Worm (Caenorhabditis elegans) whole organism, late embryonic: ENCODE results near the gene cux-7.

Experiments used
- C38D4.7 ChIP-seq: fragments of 200-800 bp; sonication (Bioruptor generic); optimal IDR thresholded peaks from 2 replicates; lab custom pipeline; 2018; ENCODE audit warnings: mild to moderate bottlenecking, missing genetic modification characterization, moderate library complexity, missing compliant biosample characterization
- F13H6.1 ChIP-seq: sonication (generic microtip); optimal IDR thresholded peaks from 2 replicates; lab custom pipeline; 2016; ENCODE audit warnings: missing genetic modification characterization, missing compliant biosample characterization
- T23F11.4 ChIP-seq: fragments of 200-800 bp; sonication (Bioruptor generic); optimal IDR thresholded peaks from 2 replicates; lab custom pipeline; 2018; ENCODE audit warnings: mild to moderate bottlenecking, missing genetic modification characterization, missing compliant biosample characterization
- ahr-1 ChIP-seq: sonication (generic microtip); optimal IDR thresholded peaks from 2 replicates; lab custom pipeline; 2016; ENCODE audit warnings: missing genetic modification characterization, missing compliant biosample characterization
- ama-1 ChIP-seq: fragments of 150-350 bp; optimal IDR thresholded peaks from 2 replicates; lab custom pipeline; 2014
- ceh-18 ChIP-seq: sonication (generic microtip); optimal IDR thresholded peaks from 2 replicates; lab custom pipeline; 2016; ENCODE audit warnings: missing genetic modification characterization, missing compliant biosample characterization
- ceh-19 ChIP-seq: fragments of 200-800 bp; sonication (Bioruptor generic); optimal IDR thresholded peaks from 2 replicates; lab custom pipeline; 2018; ENCODE audit warnings: mild to moderate bottlenecking, missing genetic modification characterization, missing compliant biosample characterization
- ceh-2 ChIP-seq: sonication (generic microtip); optimal IDR thresholded peaks from 2 replicates; lab custom pipeline; 2016; ENCODE audit warnings: missing genotype, missing genetic modification characterization, missing compliant biosample characterization
- ceh-22 ChIP-seq: sonication (generic microtip); optimal IDR thresholded peaks from 2 replicates; lab custom pipeline; 2017; ENCODE audit warnings: missing biosample characterization, missing genetic modification characterization
- ceh-30 ChIP-seq: fragments of 150-350 bp; optimal IDR thresholded peaks from 2 replicates; lab custom pipeline; 2014; ENCODE audit warnings: missing biosample characterization, missing genetic modification characterization
- ceh-31 ChIP-seq: sonication (generic microtip); optimal IDR thresholded peaks from 2 replicates; lab custom pipeline; 2016; ENCODE audit warnings: missing genetic modification characterization, missing compliant biosample characterization
- ceh-9 ChIP-seq: sonication (generic microtip); optimal IDR thresholded peaks from 2 replicates; lab custom pipeline; 2016; ENCODE audit warnings: mild to moderate bottlenecking, missing genetic modification characterization, inconsistent platforms, missing compliant biosample characterization
- che-1 ChIP-seq: sonication (generic microtip); optimal IDR thresholded peaks from 2 replicates; lab custom pipeline; 2016; ENCODE audit warnings: mild to moderate bottlenecking, missing genetic modification characterization, missing compliant biosample characterization
- dmd-4 ChIP-seq: sonication (generic microtip); optimal IDR thresholded peaks from 2 replicates; lab custom pipeline; 2016; ENCODE audit warnings: borderline replicate concordance, missing genetic modification characterization, missing compliant biosample characterization
- elt-2 ChIP-seq: sonication (generic microtip); optimal IDR thresholded peaks from 2 replicates; lab custom pipeline; 2016; ENCODE audit warnings: missing genetic modification reagents, missing genetic modification characterization, missing compliant biosample characterization
- ets-4 ChIP-seq: sonication (generic microtip); optimal IDR thresholded peaks from 2 replicates; lab custom pipeline; 2016; ENCODE audit warnings: missing genetic modification characterization, missing compliant biosample characterization
- eyg-1 ChIP-seq: sonication (generic microtip); optimal IDR thresholded peaks from 2 replicates; lab custom pipeline; 2016; ENCODE audit warnings: missing genotype, missing genetic modification characterization, missing compliant biosample characterization
- fkh-10 ChIP-seq: fragments of 150-350 bp; optimal IDR thresholded peaks from 2 replicates; lab custom pipeline; 2014; ENCODE audit warnings: missing biosample characterization, missing genetic modification reagents, missing genetic modification characterization
- hlh-30 ChIP-seq: sonication (generic microtip); optimal IDR thresholded peaks from 2 replicates; lab custom pipeline; 2017; ENCODE audit warnings: antibody characterized with exemption, missing genetic modification characterization, missing compliant biosample characterization; ENCODE audit not compliant: insufficient read depth
- hlh-8 ChIP-seq: sonication (generic microtip); optimal IDR thresholded peaks from 2 replicates; lab custom pipeline; 2016; ENCODE audit warnings: missing genotype, missing genetic modification characterization, missing compliant biosample characterization
- lim-6 ChIP-seq: sonication (generic microtip); optimal IDR thresholded peaks from 2 replicates; lab custom pipeline; 2016; ENCODE audit warnings: missing genetic modification characterization, missing compliant biosample characterization
- lin-11 ChIP-seq: fragments of 200-800 bp; sonication (Bioruptor generic); optimal IDR thresholded peaks from 2 replicates; lab custom pipeline; 2018; ENCODE audit warnings: mild to moderate bottlenecking, missing genetic modification characterization, missing compliant biosample characterization
- madf-2 ChIP-seq: sonication (generic microtip); optimal IDR thresholded peaks from 2 replicates; lab custom pipeline; 2017; ENCODE audit warnings: missing genetic modification characterization, missing compliant biosample characterization
- nfya-1 ChIP-seq: sonication (generic microtip); optimal IDR thresholded peaks from 2 replicates; lab custom pipeline; 2017; ENCODE audit warnings: missing genetic modification characterization, mild to moderate bottlenecking, missing compliant biosample characterization, antibody characterized with exemption, moderate library complexity
- npax-4 ChIP-seq: sonication (generic microtip); optimal IDR thresholded peaks from 2 replicates; lab custom pipeline; 2016; ENCODE audit warnings: missing genetic modification characterization, missing compliant biosample characterization
- pag-3 ChIP-seq: sonication (generic microtip); optimal IDR thresholded peaks from 2 replicates; lab custom pipeline; 2016; ENCODE audit warnings: missing compliant biosample characterization, missing genetic modification characterization, borderline replicate concordance
- pat-9 ChIP-seq: fragments of 200-800 bp; sonication (Bioruptor generic); optimal IDR thresholded peaks from 2 replicates; lab custom pipeline; 2018; ENCODE audit warnings: mild to moderate bottlenecking, missing genetic modification characterization, moderate library complexity, missing compliant biosample characterization
- pax-1 ChIP-seq: fragments of 150-350 bp; optimal IDR thresholded peaks from 2 replicates; lab custom pipeline; 2014; ENCODE audit warnings: missing biosample characterization, missing genetic modification characterization
- pha-4 ChIP-seq: fragments of 150-350 bp; optimal IDR thresholded peaks from 2 replicates; lab custom pipeline; 2018; ENCODE audit warnings: missing biosample characterization, missing genetic modification reagents, missing genetic modification characterization
- ref-2 ChIP-seq: sonication (generic microtip); optimal IDR thresholded peaks from 2 replicates; lab custom pipeline; 2016; ENCODE audit warnings: missing genetic modification characterization, missing compliant biosample characterization
- sdc-2 ChIP-seq: sonication (generic microtip); optimal IDR thresholded peaks from 2 replicates; lab custom pipeline; 2016; ENCODE audit warnings: missing genotype, missing genetic modification characterization, missing compliant biosample characterization
- sox-2 ChIP-seq: fragments of 200-800 bp; sonication (Bioruptor generic); IDR thresholded peaks from 2 replicates; pipeline ENCODE4 v1.3.6; 2022; ENCODE audit warnings: missing genetic modification reagents, missing genetic modification characterization, missing compliant biosample characterization
- tbx-7 ChIP-seq: sonication (generic microtip); optimal IDR thresholded peaks from 2 replicates; lab custom pipeline; 2016; ENCODE audit warnings: missing genotype, missing genetic modification characterization, missing compliant biosample characterization
- unc-42 ChIP-seq: sonication (generic microtip); optimal IDR thresholded peaks from 2 replicates; lab custom pipeline; 2016; ENCODE audit warnings: missing genotype, missing genetic modification characterization, missing compliant biosample characterization
- unc-55 ChIP-seq: sonication (generic microtip); optimal IDR thresholded peaks from 2 replicates; lab custom pipeline; 2017; ENCODE audit warnings: missing biosample characterization, missing genetic modification reagents, missing genetic modification characterization
- unc-86 ChIP-seq: sonication (generic microtip); optimal IDR thresholded peaks from 2 replicates; lab custom pipeline; 2016; ENCODE audit warnings: missing genetic modification characterization, missing compliant biosample characterization
- zip-5 ChIP-seq: sonication (generic microtip); optimal IDR thresholded peaks from 2 replicates; lab custom pipeline; 2016; ENCODE audit warnings: missing genetic modification characterization, missing compliant biosample characterization
- ztf-16 ChIP-seq: sonication (generic microtip); optimal IDR thresholded peaks from 2 replicates; lab custom pipeline; 2017; ENCODE audit warnings: missing genetic modification characterization, missing compliant biosample characterization

The cux-7 gene

ce11 chrIII:7521163-7521562 is 518 bp upstream of the cux-7 start, which contains the start of gene lig-4:
lig-4 (plus strand) TSS chrIII:7521463.
- no peak for TF ChIP-seq ceh-9 (tag; lab: Kevin White, UChicago)
- TF ChIP-seq sdc-2 (tag; lab: Kevin White, UChicago): no peak
- TF ChIP-seq lin-11 (tag; lab: Kevin White, UChicago): no peak
- no peak for TF ChIP-seq unc-55 (GFP tag; lab: Kevin White, UChicago)
- no peak for TF ChIP-seq ahr-1 (tag; lab: Kevin White, UChicago)
- TF ChIP-seq pag-3 (tag; lab: Kevin White, UChicago): no peak
- TF ChIP-seq ets-4 (tag; lab: Kevin White, UChicago): no peak
- TF ChIP-seq ceh-22: no peak
- TF ChIP-seq tbx-7 (tag; lab: Kevin White, UChicago): no peak
- no peak for TF ChIP-seq ceh-19
- no peak for TF ChIP-seq ama-1 (lab: Kevin White, UChicago)
- no peak for TF ChIP-seq ceh-30 (tag; lab: Kevin White, UChicago)
- no peak for TF ChIP-seq pat-9
- no peak for TF ChIP-seq ztf-16 (tag; lab: Kevin White, UChicago)
- no peak for TF ChIP-seq hlh-30 (tag; lab: Kevin White, UChicago)
- no peak for TF ChIP-seq lim-6 (tag; lab: Kevin White, UChicago)
- TF ChIP-seq dmd-4: no peak
- no peak for TF ChIP-seq unc-42 (tag; lab: Kevin White, UChicago)
- TF ChIP-seq zip-5 (tag; lab: Kevin White, UChicago): no peak

DNA sequence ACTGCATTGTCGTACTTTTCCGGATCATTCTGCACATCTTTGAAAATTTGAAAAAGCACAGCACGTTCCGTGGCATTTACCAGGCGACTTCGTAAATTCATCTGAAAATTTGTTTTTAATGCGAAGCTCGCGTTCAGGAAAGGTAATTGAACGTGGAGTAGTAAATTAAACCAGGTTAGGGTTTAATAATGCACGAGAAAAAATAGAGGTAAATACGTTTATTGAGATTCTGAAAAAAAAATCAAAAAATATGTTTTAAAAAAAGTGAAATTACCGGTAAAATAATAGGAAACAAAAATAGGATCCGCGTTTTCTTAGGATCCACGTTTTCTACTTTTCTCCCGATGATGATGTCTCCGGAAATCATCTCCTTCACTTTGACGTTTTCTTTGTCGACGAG is 2.2 kb downstream of the cux-7 start, which contains the start of gene clk-2:
Gene clk-2, minus strand, starts transcription at position 101 of the 400 bp plus-strand sequence.
- TF ChIP-seq ceh-18 (no peak), sox-2 (GFP tag; lab: Robert Waterston, UW) (no peak)

DNA sequence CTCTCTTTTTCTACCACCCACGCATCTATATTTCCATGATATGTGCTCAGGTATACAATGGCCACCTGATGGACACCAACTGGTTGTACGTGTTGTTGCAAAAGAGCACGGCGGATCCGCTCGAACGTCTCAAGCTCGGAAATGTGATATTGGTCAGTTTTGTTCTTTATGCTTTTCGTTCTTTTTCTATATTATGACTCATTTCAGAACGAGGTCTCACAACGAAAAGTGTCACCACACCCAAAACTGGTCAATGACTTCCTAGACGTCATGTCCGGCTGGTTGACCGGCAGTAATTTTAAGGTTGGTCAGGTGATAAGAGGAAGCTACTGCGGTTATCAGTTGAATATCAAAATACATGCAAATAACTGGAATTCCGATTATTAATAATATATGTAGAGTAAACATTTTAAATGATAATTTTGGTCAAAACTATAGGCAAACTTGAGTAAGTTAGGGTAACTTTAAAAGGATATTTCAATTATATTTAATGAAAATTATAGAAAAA is 12.5 kb downstream of the cux-7 start, which contains the start of gene cls-1:
Gene cls-1, plus strand, starts transcription at position 51 of the 508 bp plus-strand sequence.
- no peak for TF ChIP-seq ceh-31 (tag; lab: Kevin White, UChicago)
- no peak for TF ChIP-seq eyg-1 (tag; lab: Kevin White, UChicago)
- no peak for TF ChIP-seq C38D4.7 (GFP tag; lab: Kevin White, UChicago)
- no peak for TF ChIP-seq ceh-30 (tag; lab: Kevin White, UChicago)
- TF ChIP-seq pha-4 (tag; lab: Kevin White, UChicago): no peak
- no peak for TF ChIP-seq npax-4 (tag; lab: Kevin White, UChicago)

- TF ChIP-seq pax-1 (no peak), pha-4 (tag; lab: Kevin White, UChicago) (no peak), madf-2 (tag; lab: Kevin White, UChicago) (no peak), pat-9 (no peak), fkh-10 (GFP tag; lab: Kevin White, UChicago) (no peak), F13H6.1 (tag; lab: Kevin White, UChicago) (no peak)
Measured at ce11 chrIII:7506983-7507382, 13.7 kb downstream of the cux-7 start.

- TF ChIP-seq ceh-2 (tag; lab: Kevin White, UChicago) (peak; percentile 14), unc-42 (tag; lab: Kevin White, UChicago) (peak; percentile 32), elt-2 (tag; lab: Kevin White, UChicago) (peak; percentile 21), ceh-30 (tag; lab: Kevin White, UChicago) (peak; percentile 73), che-1 (tag; lab: Kevin White, UChicago) (no peak), nfya-1 (tag; lab: Kevin White, UChicago) (peak; percentile 42), unc-86 (tag; lab: Kevin White, UChicago) (peak; percentile 4), hlh-8 (no peak), lin-11 (tag; lab: Kevin White, UChicago) (no peak), ceh-31 (tag; lab: Kevin White, UChicago) (peak; percentile 45), tbx-7 (tag; lab: Kevin White, UChicago) (no peak), sdc-2 (tag; lab: Kevin White, UChicago) (no peak), T23F11.4 (GFP tag; lab: Kevin White, UChicago) (no peak), ref-2 (tag; lab: Kevin White, UChicago) (peak; percentile 40)
- TF ChIP-seq, all 69 proteins: peak for 8
Measured at ce11 chrIII:7499421-7499902, 21.2 kb downstream of the cux-7 start, which contains the start of the genes C07H6.9 and sap-140. C07H6.9 (minus strand) TSS chrIII:7499471. sap-140 (plus strand) TSS chrIII:7499738.
